Worm (Caenorhabditis elegans): ENCODE results near the gene T05A8.8.

T05A8.8 gene

DNA sequence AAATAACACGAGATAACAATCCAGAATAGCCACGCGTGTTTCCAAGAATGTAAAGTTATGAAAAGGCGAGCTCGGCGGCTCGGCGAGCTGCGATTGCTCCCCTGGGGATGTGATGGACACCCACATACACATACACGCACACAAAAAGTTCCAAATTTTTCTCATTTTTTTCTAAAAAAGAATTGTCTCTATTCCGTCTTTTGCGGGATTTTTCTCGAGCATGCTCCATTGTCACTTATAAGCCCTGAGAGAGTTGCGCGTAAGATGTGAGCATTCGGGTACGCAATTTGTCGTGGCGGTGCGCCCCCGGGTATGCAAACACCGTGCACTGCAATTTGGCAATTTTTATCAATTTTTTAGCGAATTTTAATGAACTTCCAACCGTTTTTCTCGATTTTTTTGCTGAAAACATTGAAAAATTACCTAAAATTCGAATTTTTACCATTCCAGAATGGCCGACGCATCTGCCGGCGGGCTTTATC lies 50.6 kb downstream of the T05A8.8 start, which contains the start of the genes F08D12.12 and srpa-72:
Gene F08D12.12, minus strand, starts transcription at position 51 of the 482 bp plus-strand sequence.
Gene srpa-72, plus strand, starts transcription at position 451 of the 482 bp plus-strand sequence.
- TF ChIP-seq aptf-3 (GFP tag; IDR thresholded peaks at IDR 0.05) (no peak), tbp1 (GFP tag; optimal IDR thresholded peaks at IDR 0.05) (peak; percentile 30), nfya-2 (GFP tag; IDR thresholded peaks at IDR 0.05) (no peak), lag-1 (GFP tag; IDR thresholded peaks at IDR 0.05) (no peak), snpc-3.4 (tag; optimal IDR thresholded peaks at IDR 0.05) (no peak), ets-4 (GFP tag; optimal IDR thresholded peaks at IDR 0.05) (no peak), hmg-1.2 (GFP tag; IDR thresholded peaks at IDR 0.05) (peak; percentile 34; the same call in 1 of the 2 replicates), cebp-1 (GFP tag; IDR thresholded peaks at IDR 0.05) (no peak), cebp-1 (tag; optimal IDR thresholded peaks at IDR 0.05) (peak; percentile 16), rec-8 (tag; optimal IDR thresholded peaks at IDR 0.05) (no peak), ceh-91 (GFP tag; IDR thresholded peaks at IDR 0.05) (no peak), F52B5.7 (tag; optimal IDR thresholded peaks at IDR 0.05) (no peak), bed-1 (GFP tag; IDR thresholded peaks at IDR 0.05) (no peak), mcd-1 (GFP tag; IDR thresholded peaks at IDR 0.05) (peak; percentile 54), die-1 (tag; optimal IDR thresholded peaks at IDR 0.05) (no peak), lin-54 (GFP tag; optimal IDR thresholded peaks at IDR 0.05) (peak; percentile 36), rpc-1 (optimal IDR thresholded peaks at IDR 0.05) (no peak), rpc-1 (tag; optimal IDR thresholded peaks at IDR 0.05) (no peak), ceh-79 (tag; optimal IDR thresholded peaks at IDR 0.05) (no peak), snpc-1.1 (tag; optimal IDR thresholded peaks at IDR 0.05; ENCODE audit: insufficient read depth) (no peak), F49E8.2 (tag; optimal IDR thresholded peaks at IDR 0.05; ENCODE audit: insufficient read depth) (no peak), fkh-3 (tag; optimal IDR thresholded peaks at IDR 0.05) (no peak), madf-6 (GFP tag; IDR thresholded peaks at IDR 0.05) (no peak; the same call in 1 of the 2 replicates), ztf-25 (GFP tag; IDR thresholded peaks at IDR 0.05) (no peak), ceh-27 (GFP tag; optimal IDR thresholded peaks at IDR 0.05) (no peak), let-607 (tag; optimal IDR thresholded peaks at IDR 0.05) (peak; percentile 5 to 53), zim-3 (tag; optimal IDR thresholded peaks at IDR 0.05) (no peak), bed-2 (GFP tag; IDR thresholded peaks at IDR 0.05) (no peak), lin-35 (GFP tag; optimal IDR thresholded peaks at IDR 0.05) (no peak), hmg-20 (GFP tag; IDR thresholded peaks at IDR 0.05) (no peak), madf-8 (GFP tag; conservative IDR thresholded peaks at IDR 0.05) (no peak), F10E7.11 (tag; optimal IDR thresholded peaks at IDR 0.05) (no peak), ceh-100 (GFP tag; IDR thresholded peaks at IDR 0.05) (no peak), lsl-1 (GFP tag; optimal IDR thresholded peaks at IDR 0.05) (peak; percentile 6), chd-7 (tag; optimal IDR thresholded peaks at IDR 0.05) (no peak)

Data from whole organism, young adult.